Fruit fly (Drosophila melanogaster) whole organism, embryonic: ENCODE data around the gene Cpr62Ba.

Experiments
- Abd-B ChIP-seq: fragments of 200-800 bp; sonication (Bioruptor generic); optimal IDR thresholded peaks from 2 replicates; lab custom pipeline; 2018; ENCODE audit warnings: missing biosample characterization, mild to moderate bottlenecking, missing genetic modification characterization, moderate library complexity
- Atf-2 ChIP-seq: fragments of 200-800 bp; sonication (Bioruptor generic); optimal IDR thresholded peaks from 2 replicates; lab custom pipeline; 2016; ENCODE audit warnings: missing biosample characterization, missing genetic modification characterization
- Awh ChIP-seq: fragments of 200-800 bp; sonication (Bioruptor generic); IDR thresholded peaks from 2 replicates; pipeline ENCODE4, ENCODE4 v1.3.6; 2022; ENCODE audit warnings: missing biosample characterization, missing genetic modification characterization
- CG10274 ChIP-seq: fragments of 200-800 bp; sonication (Bioruptor generic); optimal IDR thresholded peaks from 3 replicates; lab custom pipeline; 2017; ENCODE audit warnings: missing biosample characterization, mild to moderate bottlenecking, missing genetic modification characterization
- CG10543 ChIP-seq: fragments of 200-800 bp; sonication (Bioruptor generic); optimal IDR thresholded peaks from 3 replicates; lab custom pipeline; 2017; ENCODE audit warnings: missing biosample characterization, mild to moderate bottlenecking, missing genetic modification characterization, moderate library complexity
- CG10565 ChIP-seq: fragments of 200-800 bp; sonication (Bioruptor generic); optimal IDR thresholded peaks from 3 replicates; lab custom pipeline; 2016; ENCODE audit warnings: missing biosample characterization, mild to moderate bottlenecking, missing genetic modification characterization
- CG11085 ChIP-seq: fragments of 200-800 bp; sonication (Bioruptor generic); IDR thresholded peaks from 2 replicates; pipeline ENCODE4 v1.3.6; 2022; ENCODE audit warnings: missing biosample characterization, missing genetic modification characterization
- CG12299 ChIP-seq: fragments of 200-800 bp; sonication (Bioruptor generic); optimal IDR thresholded peaks from 2 replicates; lab custom pipeline; 2018; ENCODE audit warnings: missing biosample characterization, mild to moderate bottlenecking, missing genetic modification characterization
- CG12744 ChIP-seq: fragments of 200-800 bp; sonication (Bioruptor generic); optimal IDR thresholded peaks from 2 replicates; lab custom pipeline; 2016; ENCODE audit warnings: missing biosample characterization, missing genetic modification characterization
- CG12942 ChIP-seq: fragments of 200-800 bp; sonication (Bioruptor generic); optimal IDR thresholded peaks from 3 replicates; lab custom pipeline; 2016; ENCODE audit warnings: missing biosample characterization, missing genetic modification characterization
- CG13296 ChIP-seq: fragments of 200-800 bp; sonication (Bioruptor generic); optimal IDR thresholded peaks from 3 replicates; lab custom pipeline; 2018; ENCODE audit warnings: missing biosample characterization, mild to moderate bottlenecking, missing genetic modification characterization
- CG14667 ChIP-seq: fragments of 200-800 bp; sonication (Bioruptor generic); IDR thresholded peaks from 2 replicates; pipeline ENCODE4 v1.3.6; 2022; ENCODE audit warnings: missing biosample characterization, missing genetic modification characterization
- CG15514 ChIP-seq: fragments of 200-800 bp; sonication (Bioruptor generic); optimal IDR thresholded peaks from 3 replicates; lab custom pipeline; 2017; ENCODE audit warnings: missing biosample characterization, missing genetic modification characterization, mild to moderate bottlenecking, moderate library complexity, missing genetic modification reagents
- CG2129 ChIP-seq: fragments of 200-800 bp; sonication (Bioruptor generic); IDR thresholded peaks from 2 replicates; pipeline ENCODE4 v1.3.6; 2022; ENCODE audit warnings: missing biosample characterization, missing genetic modification characterization; ENCODE audit not compliant: partially characterized antibody
- CG3065 ChIP-seq: fragments of 200-800 bp; sonication (Bioruptor generic); optimal IDR thresholded peaks from 2 replicates; lab custom pipeline; 2016; ENCODE audit warnings: missing biosample characterization, missing genetic modification characterization
- CG4617 ChIP-seq: fragments of 200-800 bp; sonication (Bioruptor generic); optimal IDR thresholded peaks from 3 replicates; lab custom pipeline; 2016; ENCODE audit warnings: missing biosample characterization, missing genetic modification characterization, borderline replicate concordance
- CG4730 ChIP-seq: fragments of 200-800 bp; sonication (Bioruptor generic); IDR thresholded peaks from 2 replicates; pipeline ENCODE4 v1.3.6; 2022; ENCODE audit warnings: missing biosample characterization, missing genetic modification characterization
- CG7745 ChIP-seq: fragments of 200-800 bp; sonication (Bioruptor generic); optimal IDR thresholded peaks from 2 replicates; lab custom pipeline; 2018; ENCODE audit warnings: missing biosample characterization, mild to moderate bottlenecking, missing genetic modification characterization, moderate library complexity
- CG7786 ChIP-seq: fragments of 200-800 bp; sonication (Bioruptor generic); optimal IDR thresholded peaks from 2 replicates; lab custom pipeline; 2016; ENCODE audit warnings: missing biosample characterization, missing genetic modification characterization
- CG8290 ChIP-seq, 3 experiments: fragments of 200-800 bp; sonication (Bioruptor generic); optimal IDR thresholded peaks; 2 replicates each; lab custom pipeline; 2016 to 2019; ENCODE audit warnings: missing biosample characterization in 3 of 3, missing genetic modification characterization in 3 of 3, mild to moderate bottlenecking in 2 of 3, moderate library complexity in 1 of 3
- CG8765 ChIP-seq: fragments of 200-800 bp; sonication (Bioruptor generic); IDR thresholded peaks from 2 replicates; pipeline ENCODE4 v1.3.6; 2022; ENCODE audit warnings: missing biosample characterization, missing genetic modification characterization
- CG8924 ChIP-seq: fragments of 200-800 bp; optimal IDR thresholded peaks from 3 replicates; lab custom pipeline; 2019; ENCODE audit warnings: missing biosample characterization, mild to moderate bottlenecking, missing genetic modification characterization, moderate library complexity
- Chrac-16 ChIP-seq: fragments of 200-800 bp; sonication (Bioruptor generic); optimal IDR thresholded peaks from 3 replicates; lab custom pipeline; 2016; ENCODE audit warnings: missing biosample characterization, missing genetic modification characterization
- CoRest ChIP-seq: fragments of 200-800 bp; sonication (Bioruptor generic); optimal IDR thresholded peaks from 3 replicates; lab custom pipeline; 2018; ENCODE audit warnings: missing biosample characterization, mild to moderate bottlenecking, missing genetic modification characterization, moderate library complexity
- Dbx ChIP-seq: fragments of 200-800 bp; sonication (Bioruptor generic); IDR thresholded peaks from 3 replicates; pipeline ENCODE4 v1.3.6; 2022; ENCODE audit warnings: missing biosample characterization, missing genetic modification characterization
- Dll ChIP-seq: fragments of 200-800 bp; sonication (Bioruptor generic); IDR thresholded peaks from 4 replicates; pipeline ENCODE4 v1.3.6; 2022; ENCODE audit warnings: missing biosample characterization, missing genetic modification characterization; ENCODE audit not compliant: partially characterized antibody
- E2f1 ChIP-seq: fragments of 200-800 bp; sonication (Bioruptor generic); IDR thresholded peaks from 2 replicates; pipeline ENCODE4 v1.3.6; 2022; ENCODE audit warnings: missing biosample characterization, missing genetic modification characterization
- Eip74EF ChIP-seq, 2 experiments: fragments of 200-800 bp in 1 of 2; fragments of >200 bp in 1 of 2; sonication (Bioruptor generic) in 1 of 2; optimal IDR thresholded peaks; 2 replicates each; lab custom pipeline; 2017 to 2019; ENCODE audit warnings: missing biosample characterization in 2 of 2, missing genetic modification characterization in 2 of 2, mild to moderate bottlenecking in 1 of 2, moderate library complexity in 1 of 2
- Elba2 ChIP-seq: fragments of 200-800 bp; sonication (Bioruptor generic); optimal IDR thresholded peaks from 3 replicates; lab custom pipeline; 2016; ENCODE audit warnings: missing biosample characterization, missing genetic modification characterization
- Gug ChIP-seq: fragments of 200-800 bp; sonication (Bioruptor generic); IDR thresholded peaks from 4 replicates; pipeline ENCODE4 v1.3.6; 2022; ENCODE audit warnings: missing biosample characterization, missing genetic modification characterization
- Hmx ChIP-seq: fragments of 200-800 bp; sonication (Bioruptor generic); optimal IDR thresholded peaks from 2 replicates; lab custom pipeline; 2016; ENCODE audit warnings: missing biosample characterization, missing genetic modification characterization
- Hsf ChIP-seq: fragments of 200-800 bp; sonication (Bioruptor generic); optimal IDR thresholded peaks from 3 replicates; lab custom pipeline; 2016; ENCODE audit warnings: missing biosample characterization, missing genetic modification characterization
- MBD-R2 ChIP-seq: fragments of 200-800 bp; sonication (Bioruptor generic); IDR thresholded peaks from 2 replicates; pipeline ENCODE4 v1.3.6; 2022; ENCODE audit warnings: missing biosample characterization, missing genetic modification characterization
- NFAT ChIP-seq: fragments of 200-800 bp; sonication (Bioruptor generic); IDR thresholded peaks from 2 replicates; pipeline ENCODE4 v1.3.6; 2022; ENCODE audit warnings: missing biosample characterization, missing genetic modification characterization
- NfI ChIP-seq: fragments of 200-800 bp; sonication (Bioruptor generic); optimal IDR thresholded peaks from 3 replicates; lab custom pipeline; 2018; ENCODE audit warnings: missing biosample characterization, mild to moderate bottlenecking, missing genetic modification characterization, moderate library complexity
- Ptx1 ChIP-seq: fragments of 200-800 bp; sonication (Bioruptor generic); IDR thresholded peaks from 2 replicates; pipeline ENCODE4 v1.3.6; 2022; ENCODE audit warnings: missing biosample characterization, missing genetic modification characterization
- amos ChIP-seq: fragments of 200-800 bp; sonication (Bioruptor generic); IDR thresholded peaks from 2 replicates; pipeline ENCODE4 v1.3.6; 2022; ENCODE audit warnings: missing biosample characterization, missing genetic modification characterization; ENCODE audit not compliant: partially characterized antibody
- bab2 ChIP-seq: fragments of 200-800 bp; sonication (Bioruptor generic); optimal IDR thresholded peaks from 2 replicates; lab custom pipeline; 2016; ENCODE audit warnings: missing biosample characterization, missing genetic modification characterization
- cad ChIP-seq: fragments of >200 bp; optimal IDR thresholded peaks from 2 replicates; lab custom pipeline; 2017; ENCODE audit warnings: missing biosample characterization, missing genetic modification characterization
- croc ChIP-seq: fragments of 200-800 bp; sonication (Bioruptor generic); conservative IDR thresholded peaks from 3 replicates; pipeline ENCODE4 v1.3.6; 2022; ENCODE audit warnings: missing biosample characterization, missing genetic modification characterization
- gcm2 ChIP-seq: fragments of 200-800 bp; sonication (Bioruptor generic); optimal IDR thresholded peaks from 2 replicates; lab custom pipeline; 2016; ENCODE audit warnings: missing biosample characterization, missing genetic modification characterization
- kah ChIP-seq: fragments of 200-800 bp; sonication (Bioruptor generic); optimal IDR thresholded peaks from 2 replicates; lab custom pipeline; 2018; ENCODE audit warnings: missing biosample characterization, mild to moderate bottlenecking, missing genetic modification characterization
- odd ChIP-seq: fragments of 200-800 bp; sonication (Bioruptor generic); optimal IDR thresholded peaks from 2 replicates; lab custom pipeline; 2017; ENCODE audit warnings: missing biosample characterization, mild to moderate bottlenecking, missing genetic modification characterization
- pros ChIP-seq: fragments of 200-800 bp; sonication (Bioruptor generic); optimal IDR thresholded peaks from 3 replicates; lab custom pipeline; 2019; ENCODE audit warnings: missing biosample characterization, mild to moderate bottlenecking, missing genetic modification characterization, moderate library complexity
- pum ChIP-seq: fragments of 200-800 bp; sonication (Bioruptor generic); optimal IDR thresholded peaks from 2 replicates; lab custom pipeline; 2016; ENCODE audit warnings: missing biosample characterization, missing genetic modification characterization
- pzg ChIP-seq: fragments of 200-800 bp; sonication (Bioruptor generic); optimal IDR thresholded peaks from 3 replicates; lab custom pipeline; 2018; ENCODE audit warnings: missing biosample characterization, mild to moderate bottlenecking, missing genetic modification characterization, moderate library complexity
- slbo ChIP-seq: fragments of 200-800 bp; sonication (Bioruptor generic); IDR thresholded peaks from 2 replicates; pipeline ENCODE4 v1.3.6; 2022; ENCODE audit warnings: missing biosample characterization, missing genetic modification characterization
- slou ChIP-seq: fragments of 200-800 bp; sonication (Bioruptor generic); optimal IDR thresholded peaks from 3 replicates; lab custom pipeline; 2016; ENCODE audit warnings: missing biosample characterization, missing genetic modification characterization
- sug ChIP-seq: fragments of 200-800 bp; optimal IDR thresholded peaks from 2 replicates; lab custom pipeline; 2019; ENCODE audit warnings: missing biosample characterization, mild to moderate bottlenecking, missing genetic modification characterization, moderate library complexity
- trh ChIP-seq: fragments of 200-800 bp; sonication (Bioruptor generic); optimal IDR thresholded peaks from 2 replicates; lab custom pipeline; 2016; ENCODE audit warnings: missing biosample characterization, missing genetic modification characterization
- twi ChIP-seq: fragments of 200-800 bp; optimal IDR thresholded peaks from 2 replicates; lab custom pipeline; 2019; ENCODE audit warnings: missing biosample characterization, mild to moderate bottlenecking, missing genetic modification characterization, moderate library complexity

Gene Cpr62Ba

DNA sequence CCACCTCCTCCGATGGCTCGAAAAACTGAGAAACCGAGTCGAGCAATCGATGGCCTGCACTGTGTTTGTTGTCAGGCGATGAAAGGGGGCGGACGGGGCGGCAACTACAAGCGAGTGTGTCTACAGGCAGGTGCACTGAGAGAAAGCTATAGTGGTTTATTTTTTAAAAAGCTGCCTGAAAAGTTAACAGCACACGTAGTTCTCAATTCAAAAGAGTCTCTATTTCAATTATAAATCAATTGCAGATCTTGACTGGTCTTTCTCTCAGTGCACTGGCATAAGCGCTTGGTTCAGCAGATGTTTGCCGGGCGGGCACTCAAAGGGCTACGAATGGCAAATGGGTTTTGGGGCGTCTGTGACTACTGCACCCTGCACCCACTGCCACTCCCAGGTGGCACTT lies 49.1 kb upstream of the Cpr62Ba start (continued):
- TF ChIP-seq Gug (GFP tag; lab: Robert Waterston, UW) (peak; percentile 54; the same call in 3 of the 4 replicates), CG10565 (GFP tag; lab: Kevin White, UChicago) (no peak), bab2 (peak; percentile 25), CG15514 (GFP tag; lab: Kevin White, UChicago) (peak; percentile 44), amos (GFP tag; lab: Robert Waterston, UW) (no peak), NfI (GFP tag; lab: Kevin White, UChicago) (no peak), slbo (GFP tag; lab: Robert Waterston, UW) (peak; percentile 39; the same call in 1 of the 2 replicates), sug (no peak), Abd-B (GFP tag; lab: Kevin White, UChicago) (no peak), CG8924 (no peak), Dll (GFP tag; lab: Robert Waterston, UW) (no peak), Chrac-16 (GFP tag; lab: Kevin White, UChicago) (no peak), CG2129 (GFP tag; lab: Robert Waterston, UW) (no peak), kah (GFP tag; lab: Kevin White, UChicago) (no peak), Elba2 (no peak), CG12942 (GFP tag; lab: Kevin White, UChicago) (no peak), Hsf (GFP tag; lab: Kevin White, UChicago) (no peak), CG12299 (no peak), CG10274 (GFP tag; lab: Kevin White, UChicago) (no peak), NFAT (GFP tag; lab: Robert Waterston, UW) (no peak), CoRest (tag; lab: Kevin White, UChicago) (no peak), CG14667 (GFP tag; lab: Robert Waterston, UW) (no peak), CG13296 (GFP tag; lab: Kevin White, UChicago) (no peak), CG12744 (no peak), Awh (GFP tag; lab: Robert Waterston, UW) (peak; percentile 30; the same call in 1 of the 2 replicates), CG8290 (GFP tag; optimal IDR thresholded peaks at IDR 0.05; lab: Kevin White, UChicago) (no peak), CG8290 (tag; optimal IDR thresholded peaks at IDR 0.05; lab: Kevin White, UChicago) (peak in 1 of 2 experiments; percentile 40), CG3065 (GFP tag; lab: Kevin White, UChicago) (no peak), twi (tag; lab: Kevin White, UChicago) (no peak), Ptx1 (GFP tag; lab: Robert Waterston, UW) (peak; percentile 62), pzg (GFP tag; lab: Kevin White, UChicago) (no peak), croc (0 out of 3 replicates have a peak, but pooled peaks have one; percentile 14), CG10543 (GFP tag; lab: Kevin White, UChicago) (no peak), MBD-R2 (no peak), Atf-2 (GFP tag; lab: Kevin White, UChicago) (no peak), E2f1 (GFP tag; lab: Robert Waterston, UW) (0 out of 2 replicates have a peak, but pooled peaks have one; percentile 21), gcm2 (GFP tag; lab: Kevin White, UChicago) (no peak), cad (GFP tag; lab: Kevin White, UChicago) (no peak), odd (GFP tag; lab: Kevin White, UChicago) (no peak), CG8765 (GFP tag; lab: Robert Waterston, UW) (no peak), slou (no peak), CG7786 (GFP tag; lab: Kevin White, UChicago) (no peak), Eip74EF (GFP tag; optimal IDR thresholded peaks at IDR 0.05; lab: Kevin White, UChicago) (no peak), trh (GFP tag; lab: Kevin White, UChicago) (no peak), Hmx (GFP tag; lab: Kevin White, UChicago) (no peak), Dbx (GFP tag; lab: Robert Waterston, UW) (peak; percentile 68), CG4617 (GFP tag; lab: Kevin White, UChicago) (no peak), pros (GFP tag; lab: Kevin White, UChicago) (no peak), CG7745 (no peak), CG11085 (GFP tag; lab: Robert Waterston, UW) (no peak), CG4730 (GFP tag; lab: Robert Waterston, UW) (0 out of 2 replicates have a peak, but pooled peaks have one; percentile 29), pum (GFP tag; lab: Kevin White, UChicago) (no peak)
